Fruit fly (Drosophila melanogaster) whole organism, embryonic: Measurements from ENCODE around the gene Nprl3.

Experiments
- CG2712 ChIP-seq: fragments of 200-800 bp; optimal IDR thresholded peaks from 3 replicates; lab custom pipeline; 2019; ENCODE audit warnings: missing biosample characterization, mild to moderate bottlenecking, missing genetic modification characterization, moderate library complexity
- CG34376 ChIP-seq: fragments of 200-800 bp; sonication (Bioruptor generic); optimal IDR thresholded peaks from 2 replicates; lab custom pipeline; 2018; ENCODE audit warnings: missing biosample characterization, mild to moderate bottlenecking, missing genetic modification characterization
- CG3847 ChIP-seq: fragments of 200-800 bp; sonication (Bioruptor generic); IDR thresholded peaks from 2 replicates; pipeline ENCODE4 v1.3.6; 2022; ENCODE audit warnings: missing biosample characterization, missing genetic modification characterization
- CG4404 ChIP-seq: fragments of 200-800 bp; sonication (Bioruptor generic); IDR thresholded peaks from 2 replicates; pipeline ENCODE4 v1.3.6; 2022; ENCODE audit warnings: missing biosample characterization, missing genetic modification characterization
- CG9817 ChIP-seq: fragments of 200-800 bp; sonication (Bioruptor generic); optimal IDR thresholded peaks from 2 replicates; lab custom pipeline; 2018; ENCODE audit warnings: missing biosample characterization, mild to moderate bottlenecking, missing genetic modification characterization, moderate library complexity
- HHEX ChIP-seq: fragments of 200-800 bp; sonication (Bioruptor generic); optimal IDR thresholded peaks from 3 replicates; lab custom pipeline; 2017; ENCODE audit warnings: missing biosample characterization, mild to moderate bottlenecking, missing genetic modification characterization, missing genetic modification reagents
- MBD-R2 ChIP-seq: fragments of 200-800 bp; sonication (Bioruptor generic); IDR thresholded peaks from 2 replicates; pipeline ENCODE4 v1.3.6; 2022; ENCODE audit warnings: missing biosample characterization, missing genetic modification characterization
- NK7.1 ChIP-seq: fragments of 200-800 bp; sonication (Bioruptor generic); optimal IDR thresholded peaks from 3 replicates; lab custom pipeline; 2016; ENCODE audit warnings: missing biosample characterization, missing genetic modification characterization
- ci ChIP-seq: fragments of 200-800 bp; sonication (Bioruptor generic); IDR thresholded peaks from 3 replicates; pipeline ENCODE4 v1.3.6; 2022; ENCODE audit warnings: missing biosample characterization, missing genetic modification characterization
- hth ChIP-seq: fragments of >200 bp; optimal IDR thresholded peaks from 2 replicates; lab custom pipeline; 2017; ENCODE audit warnings: inconsistent platforms
- kay ChIP-seq: fragments of 200-800 bp; sonication (Bioruptor generic); optimal IDR thresholded peaks from 2 replicates; lab custom pipeline; 2016; ENCODE audit warnings: missing biosample characterization, missing genetic modification characterization

dm6 chr3L:14003297-14004040 is 1.8 kb upstream of the Nprl3 start:
- no peak for TF ChIP-seq kay (GFP tag; lab: Kevin White, UChicago)
- no peak for TF ChIP-seq hth (lab: Kevin White, UChicago)
- TF ChIP-seq CG3847 = no peak
- no peak for TF ChIP-seq CG9817 (tag; lab: Kevin White, UChicago)
- no peak for TF ChIP-seq CG4404 (GFP tag; lab: Robert Waterston, UW)
- no peak for TF ChIP-seq MBD-R2 (GFP tag; lab: Robert Waterston, UW)
- TF ChIP-seq CG2712 (tag; lab: Kevin White, UChicago) = peak; percentile 12
- no peak for TF ChIP-seq CG34376 (GFP tag; lab: Kevin White, UChicago)
- no peak for TF ChIP-seq HHEX (GFP tag; lab: Kevin White, UChicago)
- no peak for TF ChIP-seq ci (GFP tag; lab: Robert Waterston, UW)
- no peak for TF ChIP-seq NK7.1
